Worm (Caenorhabditis elegans) whole organism, late embryonic: ENCODE measurements around the gene AH10.2.

Experiments used
- dve-1 ChIP-seq: sonication (generic microtip); optimal IDR thresholded peaks from 2 replicates; lab custom pipeline; 2017; ENCODE audit warnings: antibody characterized with exemption, mild to moderate bottlenecking, missing genetic modification characterization, missing compliant biosample characterization
- pha-4 ChIP-seq: fragments of 150-350 bp; optimal IDR thresholded peaks from 2 replicates; lab custom pipeline; 2018; ENCODE audit warnings: missing biosample characterization, missing genetic modification reagents, missing genetic modification characterization

ce11 chrV:14146199-14146598 is 10.4 kb upstream of the AH10.2 start, which contains the start of gene acs-10:
- no peak for TF ChIP-seq pha-4 (tag; lab: Kevin White, UChicago)
- TF ChIP-seq dve-1 (tag; lab: Kevin White, UChicago) = no peak
